Worm (Caenorhabditis elegans): ENCODE measurements around the gene C05C12.1.
"Not testable (repeated sequence)": the region's sequence is repeated elsewhere in the genome, so short reads cannot be mapped to it uniquely, and the experiment has no call there.

Gene C05C12.1

ce11 chrIV:11261535-11261934, 7.7 kb downstream of the C05C12.1 start, which contains the start of gene F54D1.1:
F54D1.1 (plus strand) TSS chrIV:11261835.
- TF ChIP-seq med-1 (GFP tag; optimal IDR thresholded peaks at IDR 0.05; ENCODE audit: insufficient read depth) (no peak), ztf-29 (GFP tag; IDR thresholded peaks at IDR 0.05) (no peak), flt-1 (GFP tag; IDR thresholded peaks at IDR 0.05) (no peak), ztf-23 (GFP tag; IDR thresholded peaks at IDR 0.05) (no peak), T22C8.4 (GFP tag; IDR thresholded peaks at IDR 0.05) (no peak), tab-1 (GFP tag; IDR thresholded peaks at IDR 0.05) (no peak), cog-1 (tag; optimal IDR thresholded peaks at IDR 0.05) (no peak), ref-1 (GFP tag; conservative IDR thresholded peaks at IDR 0.05) (no peak), klf-2 (GFP tag; conservative IDR thresholded peaks at IDR 0.05) (no peak)

ce11 chrIV:11263101-11263500, 9.3 kb downstream of the C05C12.1 start, which contains the start of gene col-126:
col-126 (plus strand) TSS chrIV:11263401.
- TF ChIP-seq ztf-29 (GFP tag; IDR thresholded peaks at IDR 0.05); flt-1 (GFP tag; IDR thresholded peaks at IDR 0.05); ref-1 (GFP tag; conservative IDR thresholded peaks at IDR 0.05): not testable (repeated sequence)

- no peak for TF ChIP-seq ztf-29 (GFP tag; IDR thresholded peaks at IDR 0.05)
Observed at ce11 chrIV:11266090-11266489, 12.3 kb downstream of the C05C12.1 start, which contains the start of gene col-127. col-127 (minus strand) TSS chrIV:11266190.

ce11 chrIV:11269483-11269882, 15.7 kb downstream of the C05C12.1 start:
- TF ChIP-seq ztf-23 (GFP tag; IDR thresholded peaks at IDR 0.05), result no peak
- TF ChIP-seq flt-1 (GFP tag; IDR thresholded peaks at IDR 0.05), result no peak
- no peak for TF ChIP-seq T22C8.4 (GFP tag; IDR thresholded peaks at IDR 0.05)
- TF ChIP-seq cog-1 (tag; optimal IDR thresholded peaks at IDR 0.05), result no peak
- no peak for TF ChIP-seq med-1 (GFP tag; optimal IDR thresholded peaks at IDR 0.05; ENCODE audit: insufficient read depth)
- TF ChIP-seq ztf-29 (GFP tag; IDR thresholded peaks at IDR 0.05), result no peak
- no peak for TF ChIP-seq tab-1 (GFP tag; IDR thresholded peaks at IDR 0.05)
- TF ChIP-seq klf-2 (GFP tag; conservative IDR thresholded peaks at IDR 0.05), result no peak
- no peak for TF ChIP-seq ref-1 (GFP tag; conservative IDR thresholded peaks at IDR 0.05)

DNA sequence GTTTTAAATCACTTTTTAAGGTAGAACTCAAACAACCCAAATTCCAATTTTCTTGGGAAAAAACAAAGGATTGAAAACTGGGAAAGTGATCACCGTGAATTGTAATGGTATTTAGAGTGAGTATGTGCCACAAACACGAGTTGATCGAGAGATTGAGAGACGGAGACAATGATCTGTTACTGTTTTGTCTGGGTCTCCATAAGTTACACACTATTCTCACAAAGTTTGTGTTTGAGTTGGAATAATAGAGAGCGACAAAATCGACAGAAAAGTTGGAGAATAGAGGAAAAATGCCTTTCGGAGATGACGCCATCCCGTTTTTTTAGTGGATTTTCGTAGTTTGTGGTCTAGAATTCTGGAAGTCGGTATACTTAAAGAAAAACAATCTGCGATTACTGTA, 17.5 kb downstream of the C05C12.1 start, which contains the start of gene nhr-7:
nhr-7 (minus strand) TSS at position 101 of the 400 bp plus-strand sequence.
- TF ChIP-seq klf-2 (GFP tag; conservative IDR thresholded peaks at IDR 0.05), result no peak

- TF ChIP-seq cog-1 (tag; optimal IDR thresholded peaks at IDR 0.05) (no peak), T22C8.4 (GFP tag; IDR thresholded peaks at IDR 0.05) (no peak), ztf-29 (GFP tag; IDR thresholded peaks at IDR 0.05) (no peak), ref-1 (GFP tag; conservative IDR thresholded peaks at IDR 0.05) (no peak), klf-2 (GFP tag; conservative IDR thresholded peaks at IDR 0.05) (no peak), med-1 (GFP tag; optimal IDR thresholded peaks at IDR 0.05; ENCODE audit: insufficient read depth) (no peak), ztf-23 (GFP tag; IDR thresholded peaks at IDR 0.05) (no peak), tab-1 (GFP tag; IDR thresholded peaks at IDR 0.05) (no peak), flt-1 (GFP tag; IDR thresholded peaks at IDR 0.05) (no peak)
Observed at ce11 chrIV:11273151-11273550, 19.4 kb downstream of the C05C12.1 start, which contains the start of gene gtl-2. gtl-2 (plus strand) TSS chrIV:11273451.

ce11 chrIV:11276026-11276425, 22.2 kb downstream of the C05C12.1 start:
- TF ChIP-seq klf-2 (GFP tag; conservative IDR thresholded peaks at IDR 0.05) (no peak), ztf-23 (GFP tag; IDR thresholded peaks at IDR 0.05) (no peak), tab-1 (GFP tag; IDR thresholded peaks at IDR 0.05) (no peak), ref-1 (GFP tag; conservative IDR thresholded peaks at IDR 0.05) (no peak), flt-1 (GFP tag; IDR thresholded peaks at IDR 0.05) (no peak), ztf-29 (GFP tag; IDR thresholded peaks at IDR 0.05) (no peak), med-1 (GFP tag; optimal IDR thresholded peaks at IDR 0.05; ENCODE audit: insufficient read depth) (no peak), cog-1 (tag; optimal IDR thresholded peaks at IDR 0.05) (no peak), T22C8.4 (GFP tag; IDR thresholded peaks at IDR 0.05) (no peak)

ce11 chrIV:11284102-11284531, 30.3 kb downstream of the C05C12.1 start:
- TF ChIP-seq ztf-23 (GFP tag; IDR thresholded peaks at IDR 0.05) (no peak), cog-1 (tag; optimal IDR thresholded peaks at IDR 0.05) (no peak)

DNA sequence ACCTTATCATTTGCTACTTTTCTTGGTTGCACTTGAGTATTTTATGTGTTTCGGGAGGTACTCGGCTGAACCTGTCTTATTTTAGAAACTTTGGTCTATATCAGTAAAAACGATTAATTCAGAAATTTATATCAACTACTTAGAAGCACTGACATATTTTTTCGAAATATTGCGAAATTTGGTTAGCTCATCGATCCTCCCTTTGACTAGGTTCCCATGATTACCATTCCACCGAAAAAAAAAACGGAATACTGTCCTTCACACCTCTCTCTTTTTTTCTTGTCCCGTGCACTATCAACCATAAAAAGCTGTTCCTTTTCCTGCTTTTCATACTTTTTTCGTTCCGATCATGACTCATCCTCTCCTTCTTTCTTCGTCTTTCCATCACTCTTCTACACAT, 31.4 kb downstream of the C05C12.1 start:
- no peak for TF ChIP-seq ztf-29 (GFP tag; IDR thresholded peaks at IDR 0.05)
- TF ChIP-seq flt-1 (GFP tag; IDR thresholded peaks at IDR 0.05), result no peak
- TF ChIP-seq klf-2 (GFP tag; conservative IDR thresholded peaks at IDR 0.05), result no peak
- no peak for TF ChIP-seq T22C8.4 (GFP tag; IDR thresholded peaks at IDR 0.05)
- no peak for TF ChIP-seq ztf-23 (GFP tag; IDR thresholded peaks at IDR 0.05)
- TF ChIP-seq tab-1 (GFP tag; IDR thresholded peaks at IDR 0.05), result no peak
- TF ChIP-seq cog-1 (tag; optimal IDR thresholded peaks at IDR 0.05), result no peak
- TF ChIP-seq med-1 (GFP tag; optimal IDR thresholded peaks at IDR 0.05; ENCODE audit: insufficient read depth), result no peak

ce11 chrIV:11286112-11286511, 32.3 kb downstream of the C05C12.1 start:
- TF ChIP-seq ztf-23 (GFP tag; IDR thresholded peaks at IDR 0.05) (no peak), med-1 (GFP tag; optimal IDR thresholded peaks at IDR 0.05; ENCODE audit: insufficient read depth) (no peak), tab-1 (GFP tag; IDR thresholded peaks at IDR 0.05) (no peak), T22C8.4 (GFP tag; IDR thresholded peaks at IDR 0.05) (no peak)

ce11 chrIV:11287511-11287910, 33.7 kb downstream of the C05C12.1 start, which contains the start of gene F54D1.6:
F54D1.6 (plus strand) TSS chrIV:11287811.
- no peak for TF ChIP-seq cog-1 (tag; optimal IDR thresholded peaks at IDR 0.05)
- TF ChIP-seq med-1 (GFP tag; optimal IDR thresholded peaks at IDR 0.05; ENCODE audit: insufficient read depth), result no peak
- TF ChIP-seq klf-2 (GFP tag; conservative IDR thresholded peaks at IDR 0.05), result no peak
- TF ChIP-seq flt-1 (GFP tag; IDR thresholded peaks at IDR 0.05), result no peak
